Fruit fly (Drosophila melanogaster) whole organism, embryonic: Measurements from ENCODE around the gene Idh3g.

Source experiments
- Atf6 ChIP-seq: fragments of 200-800 bp; sonication (Bioruptor generic); IDR thresholded peaks from 2 replicates; pipeline ENCODE4 v1.3.6; 2022; ENCODE audit warnings: missing biosample characterization, missing genetic modification characterization
- Awh ChIP-seq: fragments of 200-800 bp; sonication (Bioruptor generic); IDR thresholded peaks from 2 replicates; pipeline ENCODE4, ENCODE4 v1.3.6; 2022; ENCODE audit warnings: missing biosample characterization, missing genetic modification characterization
- CG10267 ChIP-seq: fragments of 200-800 bp; sonication (Bioruptor generic); optimal IDR thresholded peaks from 2 replicates; lab custom pipeline; 2018; ENCODE audit warnings: missing biosample characterization, mild to moderate bottlenecking, missing genetic modification characterization, moderate library complexity
- CG10959 ChIP-seq: fragments of 200-800 bp; sonication (Bioruptor generic); IDR thresholded peaks from 2 replicates; pipeline ENCODE4 v1.3.6; 2022; ENCODE audit warnings: missing biosample characterization, missing genetic modification characterization
- CG11560 ChIP-seq: fragments of 200-800 bp; sonication (Bioruptor generic); IDR thresholded peaks from 3 replicates; pipeline ENCODE4 v1.3.6; 2022; ENCODE audit warnings: missing biosample characterization, missing genetic modification characterization
- CG13775 ChIP-seq: fragments of 200-800 bp; sonication (Bioruptor generic); optimal IDR thresholded peaks from 3 replicates; lab custom pipeline; 2017; ENCODE audit warnings: missing biosample characterization, mild to moderate bottlenecking, missing genetic modification characterization
- CG14860 ChIP-seq: fragments of 200-800 bp; sonication (Bioruptor generic); IDR thresholded peaks from 3 replicates; pipeline ENCODE4 v1.3.6; 2022; ENCODE audit warnings: missing biosample characterization, missing genetic modification characterization; ENCODE audit not compliant: partially characterized antibody
- CG1602 ChIP-seq: fragments of 200-800 bp; sonication (Bioruptor generic); optimal IDR thresholded peaks from 3 replicates; lab custom pipeline; 2016; ENCODE audit warnings: missing biosample characterization, missing genetic modification characterization
- CG17359 ChIP-seq: fragments of 200-800 bp; sonication (Bioruptor generic); optimal IDR thresholded peaks from 3 replicates; lab custom pipeline; 2018; ENCODE audit warnings: missing biosample characterization, mild to moderate bottlenecking, missing genetic modification characterization, moderate library complexity
- CG17568 ChIP-seq: fragments of 200-800 bp; sonication (Bioruptor generic); optimal IDR thresholded peaks from 2 replicates; lab custom pipeline; 2018; ENCODE audit warnings: missing biosample characterization, mild to moderate bottlenecking, missing genetic modification characterization, moderate library complexity
- CG18262 ChIP-seq: fragments of 200-800 bp; optimal IDR thresholded peaks from 3 replicates; lab custom pipeline; 2019; ENCODE audit warnings: missing biosample characterization, mild to moderate bottlenecking, missing genetic modification characterization, moderate library complexity
- CG31388 ChIP-seq: fragments of 200-800 bp; sonication (Bioruptor generic); optimal IDR thresholded peaks from 2 replicates; lab custom pipeline; 2016; ENCODE audit warnings: missing biosample characterization, missing genetic modification characterization
- CG3281 ChIP-seq: fragments of 200-800 bp; sonication (Bioruptor generic); optimal IDR thresholded peaks from 3 replicates; lab custom pipeline; 2017; ENCODE audit warnings: missing biosample characterization, mild to moderate bottlenecking, missing genetic modification characterization
- CG34224 ChIP-seq: fragments of 200-800 bp; sonication (Bioruptor generic); IDR thresholded peaks from 3 replicates; pipeline ENCODE4 v1.3.6; 2022; ENCODE audit warnings: missing biosample characterization, missing genetic modification characterization; ENCODE audit not compliant: partially characterized antibody
- CG3726 ChIP-seq: fragments of 200-800 bp; sonication (Bioruptor generic); IDR thresholded peaks from 3 replicates; pipeline ENCODE4, ENCODE4 v1.3.6; 2022; ENCODE audit warnings: missing biosample characterization, missing genetic modification characterization
- CG9215 ChIP-seq: fragments of 200-800 bp; sonication (Bioruptor generic); IDR thresholded peaks from 2 replicates; pipeline ENCODE4 v1.3.6; 2022; ENCODE audit warnings: missing biosample characterization, missing genetic modification characterization
- CG9437 ChIP-seq: fragments of 200-800 bp; sonication (Bioruptor generic); optimal IDR thresholded peaks from 2 replicates; lab custom pipeline; 2018; ENCODE audit warnings: missing biosample characterization, mild to moderate bottlenecking, missing genetic modification characterization
- CG9727 ChIP-seq: fragments of 200-800 bp; sonication (Bioruptor generic); optimal IDR thresholded peaks from 3 replicates; lab custom pipeline; 2017; ENCODE audit warnings: missing biosample characterization, mild to moderate bottlenecking, missing genetic modification characterization
- Camta ChIP-seq: fragments of 200-800 bp; sonication (Bioruptor generic); optimal IDR thresholded peaks from 2 replicates; lab custom pipeline; 2016; ENCODE audit warnings: missing biosample characterization, missing genetic modification characterization
- Dref ChIP-seq: fragments of 200-800 bp; sonication (Bioruptor generic); IDR thresholded peaks from 2 replicates; pipeline ENCODE4 v1.3.6; 2022; ENCODE audit warnings: missing biosample characterization, missing genetic modification characterization
- Eip74EF ChIP-seq, 2 experiments: fragments of 200-800 bp in 1 of 2; fragments of >200 bp in 1 of 2; sonication (Bioruptor generic) in 1 of 2; optimal IDR thresholded peaks; 2 replicates each; lab custom pipeline; 2017 to 2019; ENCODE audit warnings: missing biosample characterization in 2 of 2, missing genetic modification characterization in 2 of 2, mild to moderate bottlenecking in 1 of 2, moderate library complexity in 1 of 2
- Hmx ChIP-seq: fragments of 200-800 bp; sonication (Bioruptor generic); optimal IDR thresholded peaks from 2 replicates; lab custom pipeline; 2016; ENCODE audit warnings: missing biosample characterization, missing genetic modification characterization
- MBD-R2 ChIP-seq: fragments of 200-800 bp; sonication (Bioruptor generic); IDR thresholded peaks from 2 replicates; pipeline ENCODE4 v1.3.6; 2022; ENCODE audit warnings: missing biosample characterization, missing genetic modification characterization
- NFAT ChIP-seq: fragments of 200-800 bp; sonication (Bioruptor generic); IDR thresholded peaks from 2 replicates; pipeline ENCODE4 v1.3.6; 2022; ENCODE audit warnings: missing biosample characterization, missing genetic modification characterization
- Ptx1 ChIP-seq: fragments of 200-800 bp; sonication (Bioruptor generic); IDR thresholded peaks from 2 replicates; pipeline ENCODE4 v1.3.6; 2022; ENCODE audit warnings: missing biosample characterization, missing genetic modification characterization
- Sin3A ChIP-seq: fragments of >200 bp; optimal IDR thresholded peaks from 2 replicates; lab custom pipeline; 2018
- Spps ChIP-seq: fragments of 200-800 bp; sonication (Bioruptor generic); optimal IDR thresholded peaks from 2 replicates; lab custom pipeline; 2018; ENCODE audit warnings: missing biosample characterization, mild to moderate bottlenecking, missing genetic modification characterization
- TFAM ChIP-seq: fragments of 200-800 bp; sonication (Bioruptor generic); optimal IDR thresholded peaks from 2 replicates; lab custom pipeline; 2017; ENCODE audit warnings: missing biosample characterization, missing genetic modification characterization, inconsistent platforms
- Vsx1 ChIP-seq: fragments of 200-800 bp; sonication (Bioruptor generic); optimal IDR thresholded peaks from 2 replicates; lab custom pipeline; 2017; ENCODE audit warnings: missing biosample characterization, mild to moderate bottlenecking, missing genetic modification characterization, missing genetic modification reagents
- al ChIP-seq: fragments of 200-800 bp; sonication (Bioruptor generic); IDR thresholded peaks from 2 replicates; pipeline ENCODE4 v1.3.6; 2022; ENCODE audit warnings: missing biosample characterization, missing genetic modification characterization
- ara ChIP-seq: fragments of 200-800 bp; sonication (Bioruptor generic); IDR thresholded peaks from 2 replicates; pipeline ENCODE4 v1.3.6; 2022; ENCODE audit warnings: missing biosample characterization, missing genetic modification characterization
- az2 ChIP-seq: fragments of 200-800 bp; sonication (Bioruptor generic); optimal IDR thresholded peaks from 3 replicates; lab custom pipeline; 2016; ENCODE audit warnings: missing biosample characterization, missing genetic modification characterization
- bbx ChIP-seq: fragments of 200-800 bp; sonication (Bioruptor generic); IDR thresholded peaks from 2 replicates; pipeline ENCODE4 v1.3.6; 2022; ENCODE audit warnings: missing biosample characterization, missing genetic modification characterization; ENCODE audit not compliant: partially characterized antibody
- btn ChIP-seq: fragments of 200-800 bp; sonication (Bioruptor generic); optimal IDR thresholded peaks from 2 replicates; lab custom pipeline; 2016; ENCODE audit warnings: missing biosample characterization, missing genetic modification characterization
- chn ChIP-seq: fragments of 200-800 bp; sonication (Bioruptor generic); optimal IDR thresholded peaks from 2 replicates; lab custom pipeline; 2016; ENCODE audit warnings: missing biosample characterization, missing genetic modification characterization
- crp ChIP-seq, 2 experiments: fragments of 200-800 bp; sonication (Bioruptor generic); optimal IDR thresholded peaks; 2 replicates in 1 of 2; 3 replicates in 1 of 2; lab custom pipeline; 2017; ENCODE audit warnings: missing biosample characterization in 2 of 2, missing genetic modification characterization in 2 of 2, mild to moderate bottlenecking in 1 of 2, moderate library complexity in 1 of 2
- da ChIP-seq: fragments of 200-800 bp; sonication (Bioruptor generic); optimal IDR thresholded peaks from 2 replicates; lab custom pipeline; 2016; ENCODE audit warnings: missing biosample characterization, missing genetic modification characterization
- danr ChIP-seq: fragments of 200-800 bp; sonication (Bioruptor generic); IDR thresholded peaks from 2 replicates; pipeline ENCODE4 v1.3.6; 2022; ENCODE audit warnings: missing biosample characterization, missing genetic modification characterization
- fd96Cb ChIP-seq: fragments of 200-800 bp; sonication (Bioruptor generic); optimal IDR thresholded peaks from 2 replicates; lab custom pipeline; 2018; ENCODE audit warnings: missing biosample characterization, mild to moderate bottlenecking, missing genetic modification characterization, moderate library complexity
- fu2 ChIP-seq: fragments of 200-800 bp; sonication (Bioruptor generic); optimal IDR thresholded peaks from 2 replicates; lab custom pipeline; 2016; ENCODE audit warnings: missing biosample characterization, missing genetic modification characterization
- gcm ChIP-seq: fragments of 200-800 bp; sonication (Bioruptor generic); optimal IDR thresholded peaks from 2 replicates; lab custom pipeline; 2019; ENCODE audit warnings: missing biosample characterization, mild to moderate bottlenecking, missing genetic modification characterization, moderate library complexity
- gcm2 ChIP-seq: fragments of 200-800 bp; sonication (Bioruptor generic); optimal IDR thresholded peaks from 2 replicates; lab custom pipeline; 2016; ENCODE audit warnings: missing biosample characterization, missing genetic modification characterization
- jing ChIP-seq: fragments of 200-800 bp; sonication (Bioruptor generic); optimal IDR thresholded peaks from 2 replicates; lab custom pipeline; 2018; ENCODE audit warnings: missing biosample characterization, mild to moderate bottlenecking, missing genetic modification characterization
- knrl ChIP-seq: fragments of 200-800 bp; sonication (Bioruptor generic); IDR thresholded peaks from 3 replicates; pipeline ENCODE4 v1.3.6; 2022; ENCODE audit warnings: missing biosample characterization, missing genetic modification characterization; ENCODE audit not compliant: partially characterized antibody
- nerfin-2 ChIP-seq: fragments of 200-800 bp; sonication (Bioruptor generic); IDR thresholded peaks from 2 replicates; pipeline ENCODE4 v1.3.6; 2022; ENCODE audit warnings: missing biosample characterization, missing genetic modification characterization; ENCODE audit not compliant: partially characterized antibody
- pan ChIP-seq, 4 experiments: fragments of >200 bp in 3 of 4; fragments of 200-800 bp in 1 of 4; sonication (Bioruptor generic) in 1 of 4; optimal IDR thresholded peaks in 3 of 4; IDR thresholded peaks in 1 of 4; 2 replicates each; pipeline versions ENCODE4 v1.3.6 to Lab custom; 2017 to 2022; ENCODE audit warnings: missing biosample characterization in 2 of 4, missing genetic modification characterization in 2 of 4, mixed read lengths in 1 of 4
- pita ChIP-seq: fragments of 200-800 bp; sonication (Bioruptor generic); optimal IDR thresholded peaks from 2 replicates; lab custom pipeline; 2017; ENCODE audit warnings: missing biosample characterization, mild to moderate bottlenecking, missing genetic modification characterization
- ranshi ChIP-seq: fragments of 200-800 bp; sonication (Bioruptor generic); IDR thresholded peaks from 2 replicates; pipeline ENCODE4 v1.3.6; 2022; ENCODE audit warnings: missing biosample characterization, missing genetic modification characterization
- sob ChIP-seq: fragments of 200-800 bp; sonication (Bioruptor generic); IDR thresholded peaks from 2 replicates; pipeline ENCODE4 v1.3.6; 2022; ENCODE audit warnings: missing biosample characterization, missing genetic modification characterization
- zfh2 ChIP-seq: fragments of 200-800 bp; sonication (Bioruptor generic); optimal IDR thresholded peaks from 2 replicates; lab custom pipeline; 2016; ENCODE audit warnings: missing biosample characterization, missing genetic modification characterization

Idh3g gene

DNA sequence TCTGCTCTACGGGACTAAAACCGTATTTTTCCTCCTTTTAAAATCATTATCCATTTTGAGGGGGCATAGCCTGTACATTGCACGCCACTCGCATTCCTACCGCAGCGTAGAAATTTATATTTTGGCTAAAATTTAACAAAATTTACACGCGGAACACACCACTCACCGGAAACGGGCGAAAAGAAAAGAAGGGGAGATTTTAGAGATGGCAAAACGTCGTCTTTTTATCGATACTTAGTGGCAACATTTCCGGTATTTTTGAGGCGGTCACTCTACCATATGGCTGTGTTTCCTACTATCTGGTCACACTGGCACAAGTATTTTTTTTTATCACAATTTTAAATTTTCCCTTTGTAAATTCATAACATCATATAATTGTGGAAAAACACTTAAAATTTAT lies 4.2 kb downstream of the Idh3g start, which contains the start of gene RpL27 (continued):
- TF ChIP-seq Eip74EF (GFP tag; optimal IDR thresholded peaks at IDR 0.05; lab: Kevin White, UChicago) (peak in 1 of 2 experiments; percentile 77), danr (0 out of 2 replicates have a peak, but pooled peaks have one; percentile 16), CG34224 (GFP tag; lab: Robert Waterston, UW) (peak; percentile 50; the same call in 1 of the 3 replicates), jing (GFP tag; lab: Kevin White, UChicago) (no peak), CG13775 (peak; percentile 81), gcm2 (GFP tag; lab: Kevin White, UChicago) (peak; percentile 85), Awh (0 out of 2 replicates have a peak, but pooled peaks have one; percentile 38), CG9727 (GFP tag; lab: Kevin White, UChicago) (peak; percentile 88), CG10959 (GFP tag; lab: Robert Waterston, UW) (no peak), sob (peak; percentile 86), ranshi (peak; percentile 72; the same call in 1 of the 2 replicates), pita (GFP tag; lab: Kevin White, UChicago) (no peak), CG3726 (GFP tag; lab: Robert Waterston, UW) (no peak), Hmx (GFP tag; lab: Kevin White, UChicago) (no peak), TFAM (GFP tag; lab: Kevin White, UChicago) (peak; percentile 49), Sin3A (lab: Kevin White, UChicago) (peak; percentile 10), CG11560 (tag; lab: Robert Waterston, UW) (no peak), Ptx1 (peak; percentile 67), zfh2 (GFP tag; lab: Kevin White, UChicago) (peak; percentile 50), knrl (GFP tag; lab: Robert Waterston, UW) (peak; percentile 69), CG3281 (GFP tag; lab: Kevin White, UChicago) (peak; percentile 92), Camta (GFP tag; lab: Kevin White, UChicago) (peak; percentile 81), Spps (tag; lab: Kevin White, UChicago) (peak; percentile 67), az2 (GFP tag; lab: Kevin White, UChicago) (peak; percentile 62), nerfin-2 (GFP tag; lab: Robert Waterston, UW) (no peak), CG10267 (peak; percentile 81), CG14860 (GFP tag; lab: Robert Waterston, UW) (no peak), pan (optimal IDR thresholded peaks at IDR 0.05; lab: Kevin White, UChicago) (no peak), pan (GFP tag; optimal IDR thresholded peaks at IDR 0.05 in 1 of 2, IDR thresholded peaks at IDR 0.05 in 1 of 2) (peak in 1 of 2 experiments; percentile 74), CG17568 (GFP tag; lab: Kevin White, UChicago) (peak; percentile 89), gcm (peak; percentile 75), NFAT (peak; percentile 81), btn (peak; percentile 38), Dref (GFP tag; lab: Robert Waterston, UW) (peak; percentile 76), CG18262 (peak; percentile 76), CG1602 (GFP tag; lab: Kevin White, UChicago) (peak; percentile 47), Atf6 (GFP tag; lab: Robert Waterston, UW) (peak; percentile 75), al (peak; percentile 59), fd96Cb (tag; lab: Kevin White, UChicago) (peak; percentile 31), da (GFP tag; lab: Kevin White, UChicago) (peak; percentile 30), crp (GFP tag; optimal IDR thresholded peaks at IDR 0.05; lab: Kevin White, UChicago) (peak; percentile 1 to 82), Vsx1 (peak; percentile 88), CG17359 (peak; percentile 72), CG9215 (GFP tag; lab: Robert Waterston, UW) (0 out of 2 replicates have a peak, but pooled peaks have one; percentile 40), CG9437 (GFP tag; lab: Kevin White, UChicago) (peak; percentile 78), CG31388 (GFP tag; lab: Kevin White, UChicago) (peak; percentile 27), ara (GFP tag; lab: Robert Waterston, UW) (no peak; the same call in 1 of the 2 replicates), fu2 (GFP tag; lab: Kevin White, UChicago) (peak; percentile 58), MBD-R2 (GFP tag; lab: Robert Waterston, UW) (peak; percentile 71; the same call in 1 of the 2 replicates), bbx (peak; percentile 80), chn (GFP tag; lab: Kevin White, UChicago) (peak; percentile 49)
